Fruit fly (Drosophila melanogaster): ENCODE results near the gene PXo.

The PXo gene

DNA sequence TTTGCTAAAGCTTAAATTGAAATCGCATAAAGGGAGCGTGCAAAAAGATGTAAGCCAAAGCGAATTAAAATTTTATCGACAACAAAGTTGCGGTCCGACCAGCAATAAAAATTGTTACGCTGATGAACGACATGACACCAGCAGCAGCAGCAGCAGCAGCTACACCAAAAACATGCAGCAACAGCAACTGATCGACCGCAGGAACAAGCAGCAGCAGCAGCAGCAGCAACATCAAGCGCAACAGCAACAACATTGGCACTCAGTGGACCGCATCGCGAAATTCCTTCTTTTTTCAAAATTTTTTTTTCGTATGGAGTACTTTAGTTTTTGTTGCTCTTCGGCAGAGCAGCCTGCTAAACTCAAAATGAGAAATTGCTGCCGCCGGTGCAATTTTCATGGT, 33.8 kb upstream of the PXo start:
- TF ChIP-seq Mnt (GFP tag; optimal IDR thresholded peaks at IDR 0.05) (no peak), ovo (GFP tag; optimal IDR thresholded peaks at IDR 0.05) (no peak), CG12768 (GFP tag; optimal IDR thresholded peaks at IDR 0.05) (no peak), CG5204 (GFP tag; optimal IDR thresholded peaks at IDR 0.05) (no peak), CG33017 (tag; optimal IDR thresholded peaks at IDR 0.05) (no peak)

DNA sequence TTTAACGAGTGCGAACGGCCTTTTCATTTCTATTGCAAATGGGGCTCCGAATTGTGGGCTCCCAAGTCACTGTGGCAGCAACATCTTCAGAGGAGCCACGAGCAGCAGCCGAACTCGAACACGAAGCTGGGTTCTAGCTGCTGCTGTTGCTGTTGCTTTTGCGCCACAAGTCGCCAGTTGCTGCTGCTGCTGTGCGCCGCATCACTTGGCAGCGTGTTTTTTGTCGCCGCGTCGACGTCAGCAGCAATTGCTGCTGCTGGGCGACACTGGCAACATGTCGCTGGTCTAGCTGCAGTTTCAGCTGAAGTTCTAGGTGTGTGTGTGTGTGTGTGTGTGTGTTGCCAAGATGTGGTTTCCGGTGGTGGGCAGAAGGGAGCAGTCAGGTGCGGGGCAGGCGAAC, 31.4 kb upstream of the PXo start:
- no peak for TF ChIP-seq ovo (GFP tag; optimal IDR thresholded peaks at IDR 0.05)
- no peak for TF ChIP-seq cic (GFP tag; optimal IDR thresholded peaks at IDR 0.05)

dm6 chr3L:5952132-5952531, 31.0 kb upstream of the PXo start:
- TF ChIP-seq toe (GFP tag; optimal IDR thresholded peaks at IDR 0.05), result no peak
- TF ChIP-seq ovo (GFP tag; optimal IDR thresholded peaks at IDR 0.05), result no peak
- TF ChIP-seq CG14711 (tag; optimal IDR thresholded peaks at IDR 0.05), result no peak
- TF ChIP-seq CG11617 (GFP tag; optimal IDR thresholded peaks at IDR 0.05), result no peak
- TF ChIP-seq CG33017 (tag; optimal IDR thresholded peaks at IDR 0.05), result no peak
- no peak for TF ChIP-seq CG5204 (GFP tag; optimal IDR thresholded peaks at IDR 0.05)
- no peak for TF ChIP-seq CG7101 (tag; optimal IDR thresholded peaks at IDR 0.05)
- no peak for TF ChIP-seq cic (GFP tag; optimal IDR thresholded peaks at IDR 0.05)

DNA sequence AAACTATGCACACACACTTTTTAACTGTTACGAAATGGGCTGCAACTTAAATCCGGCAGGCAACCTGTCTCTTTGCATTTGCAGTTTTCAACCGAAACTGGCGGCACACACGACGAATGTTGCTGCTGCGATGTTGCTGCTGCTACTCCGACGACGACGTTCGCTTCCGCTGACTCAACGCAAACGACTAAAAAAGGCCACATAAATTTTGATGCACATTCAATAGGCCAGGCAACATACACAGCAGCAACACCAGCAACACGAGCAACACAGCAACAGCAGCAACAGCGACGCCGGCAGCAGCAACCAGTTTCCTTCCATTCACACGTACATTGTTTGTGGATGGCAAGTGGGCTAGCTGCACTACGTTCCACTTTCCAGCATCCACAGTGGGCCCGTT, 29.4 kb upstream of the PXo start, which contains the start of gene Egfrap:
Gene Egfrap, minus strand, starts transcription at position 192 of the 400 bp plus-strand sequence.
- no peak for TF ChIP-seq bab1 (GFP tag; optimal IDR thresholded peaks at IDR 0.05)
- TF ChIP-seq CG1620 (GFP tag; optimal IDR thresholded peaks at IDR 0.05), result no peak
- no peak for TF ChIP-seq Clk (GFP tag; optimal IDR thresholded peaks at IDR 0.05)
- TF ChIP-seq CG33017 (tag; optimal IDR thresholded peaks at IDR 0.05), result no peak
- TF ChIP-seq CG11617 (GFP tag; optimal IDR thresholded peaks at IDR 0.05), result no peak
- TF ChIP-seq cic (GFP tag; optimal IDR thresholded peaks at IDR 0.05), result no peak
- no peak for TF ChIP-seq Hr96 (GFP tag; optimal IDR thresholded peaks at IDR 0.05)
- no peak for TF ChIP-seq Crg-1 (GFP tag; optimal IDR thresholded peaks at IDR 0.05)
- no peak for TF ChIP-seq pad (GFP tag; optimal IDR thresholded peaks at IDR 0.05)
- no peak for TF ChIP-seq toe (GFP tag; optimal IDR thresholded peaks at IDR 0.05)
- TF ChIP-seq ovo (GFP tag; optimal IDR thresholded peaks at IDR 0.05), result no peak
- no peak for TF ChIP-seq Mnt (GFP tag; optimal IDR thresholded peaks at IDR 0.05)
- no peak for TF ChIP-seq kay (GFP tag; ENCODE audit: borderline replicate concordance)
- TF ChIP-seq cnc (optimal IDR thresholded peaks at IDR 0.05), result no peak
- TF ChIP-seq CG7045 (GFP tag; optimal IDR thresholded peaks at IDR 0.05), result no peak
- no peak for TF ChIP-seq CG5204 (GFP tag; optimal IDR thresholded peaks at IDR 0.05)
- no peak for TF ChIP-seq CG7101 (tag; optimal IDR thresholded peaks at IDR 0.05)

DNA sequence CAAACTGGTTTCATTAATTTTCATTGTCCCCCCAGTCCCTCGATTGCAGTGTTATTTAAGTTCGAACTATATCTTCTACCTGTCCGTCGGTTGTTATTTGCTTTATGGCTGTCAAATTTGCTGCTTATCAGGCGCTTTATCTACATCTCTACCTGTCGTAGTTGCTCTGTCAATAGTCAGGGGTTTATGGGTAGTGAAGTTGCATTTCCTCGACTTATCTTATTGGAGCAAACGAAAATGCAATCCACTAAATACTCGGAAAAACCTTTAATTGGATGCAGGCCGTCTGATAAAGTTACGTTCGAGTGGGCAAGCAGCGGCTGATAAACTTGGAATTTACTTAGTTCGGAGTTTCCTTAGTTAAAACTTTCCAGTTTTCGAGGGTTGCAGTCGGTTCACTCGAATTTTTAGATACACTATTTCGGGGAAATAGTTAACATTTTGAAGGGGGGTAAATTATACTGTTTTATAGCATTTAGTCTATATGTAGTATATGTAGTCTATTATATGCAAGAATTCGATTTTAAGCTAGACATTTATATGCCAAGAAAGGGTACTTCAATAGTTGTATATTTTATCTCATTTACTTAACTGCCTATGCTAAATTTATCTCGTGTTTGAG, 26.1 kb upstream of the PXo start:
- no peak for TF ChIP-seq kay (GFP tag; ENCODE audit: borderline replicate concordance)
- no peak for TF ChIP-seq CG5204 (GFP tag; optimal IDR thresholded peaks at IDR 0.05)
- no peak for TF ChIP-seq tj (GFP tag; optimal IDR thresholded peaks at IDR 0.05)
- no peak for TF ChIP-seq CG7101 (tag; optimal IDR thresholded peaks at IDR 0.05)
- no peak for TF ChIP-seq cnc (optimal IDR thresholded peaks at IDR 0.05)
- TF ChIP-seq Clk (GFP tag; optimal IDR thresholded peaks at IDR 0.05), result no peak
- TF ChIP-seq CG33017 (tag; optimal IDR thresholded peaks at IDR 0.05), result no peak
- TF ChIP-seq Hr96 (GFP tag; optimal IDR thresholded peaks at IDR 0.05), result no peak
- TF ChIP-seq bab1 (GFP tag; optimal IDR thresholded peaks at IDR 0.05), result no peak
- TF ChIP-seq CG12768 (GFP tag; optimal IDR thresholded peaks at IDR 0.05), result no peak
- no peak for TF ChIP-seq CG14711 (tag; optimal IDR thresholded peaks at IDR 0.05)
- no peak for TF ChIP-seq ovo (GFP tag; optimal IDR thresholded peaks at IDR 0.05)
- TF ChIP-seq Crg-1 (GFP tag; optimal IDR thresholded peaks at IDR 0.05), result no peak
- TF ChIP-seq Mnt (GFP tag; optimal IDR thresholded peaks at IDR 0.05), result no peak
- no peak for TF ChIP-seq pad (GFP tag; optimal IDR thresholded peaks at IDR 0.05)
- TF ChIP-seq CG1620 (GFP tag; optimal IDR thresholded peaks at IDR 0.05), result no peak
- no peak for TF ChIP-seq cic (GFP tag; optimal IDR thresholded peaks at IDR 0.05)
- no peak for TF ChIP-seq CG11617 (GFP tag; optimal IDR thresholded peaks at IDR 0.05)
- TF ChIP-seq CG7045 (GFP tag; optimal IDR thresholded peaks at IDR 0.05), result no peak

dm6 chr3L:5945571-5945970, 24.5 kb upstream of the PXo start:
- TF ChIP-seq tj (GFP tag; optimal IDR thresholded peaks at IDR 0.05) (no peak), CG12768 (GFP tag; optimal IDR thresholded peaks at IDR 0.05) (no peak), Clk (GFP tag; optimal IDR thresholded peaks at IDR 0.05) (no peak), CG7045 (GFP tag; optimal IDR thresholded peaks at IDR 0.05) (no peak), pad (GFP tag; optimal IDR thresholded peaks at IDR 0.05) (no peak), kay (GFP tag; ENCODE audit: borderline replicate concordance) (no peak), bab1 (GFP tag; optimal IDR thresholded peaks at IDR 0.05) (no peak), CG1620 (GFP tag; optimal IDR thresholded peaks at IDR 0.05) (no peak)

DNA sequence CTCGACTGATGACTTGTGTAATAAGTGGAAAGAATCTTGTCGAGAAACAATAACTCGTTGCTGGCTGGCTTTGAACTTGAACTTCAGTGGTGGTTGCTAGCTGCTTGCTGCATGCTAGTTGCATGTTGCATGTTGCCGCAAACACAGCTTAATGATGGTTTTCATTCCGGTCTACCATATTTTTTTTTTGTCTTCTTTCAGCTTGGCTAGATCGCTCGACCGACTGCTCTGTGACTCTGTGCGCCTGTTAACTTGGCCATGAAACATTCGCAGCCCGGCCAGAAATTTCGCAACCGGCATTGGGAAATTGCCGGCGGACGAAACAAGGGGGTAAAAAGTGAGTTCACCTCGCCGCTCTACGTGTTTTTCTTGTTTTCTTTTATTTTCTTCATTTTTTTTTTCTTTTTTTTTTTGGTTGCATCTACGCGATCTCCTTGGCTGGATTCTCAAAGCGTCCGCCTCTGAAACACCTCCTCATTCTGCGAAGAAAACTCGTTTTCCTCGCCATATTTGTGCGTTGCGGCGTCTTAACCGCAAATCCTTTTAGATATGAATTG, 22.3 kb upstream of the PXo start:
- no peak for TF ChIP-seq CG7101 (tag; optimal IDR thresholded peaks at IDR 0.05)
- no peak for TF ChIP-seq Crg-1 (GFP tag; optimal IDR thresholded peaks at IDR 0.05)
- TF ChIP-seq Hr96 (GFP tag; optimal IDR thresholded peaks at IDR 0.05), result no peak
